Worm (Caenorhabditis elegans) whole organism, L4 larva: ENCODE results near the gene Y54G2A.77.
A peak's percentile ranks its signal among the peaks of the same experiment; 100 is the strongest.

Source experiments
- F10B5.3 ChIP-seq: sonication (generic microtip); optimal IDR thresholded peaks from 2 replicates; lab custom pipeline; 2016; ENCODE audit warnings: mild to moderate bottlenecking, missing genetic modification characterization, missing compliant biosample characterization
- F49E8.2 ChIP-seq: sonication (generic microtip); optimal IDR thresholded peaks from 2 replicates; lab custom pipeline; 2016; ENCODE audit warnings: missing compliant biosample characterization, mild to moderate bottlenecking, missing genetic modification characterization, borderline replicate concordance
- R02D3.7 ChIP-seq: fragments of 150-350 bp; sonication (generic microtip); optimal IDR thresholded peaks from 3 replicates; lab custom pipeline; 2014; ENCODE audit warnings: missing biosample characterization, missing genetic modification characterization
- Y105C5A.15 ChIP-seq: fragments of 200-800 bp; sonication (Bioruptor generic); IDR thresholded peaks from 2 replicates; pipeline ENCODE4 v1.3.6; 2022; ENCODE audit warnings: missing genetic modification characterization, missing compliant biosample characterization
- ZK546.5 ChIP-seq, 2 experiments: sonication (generic microtip); optimal IDR thresholded peaks; 2 replicates each; lab custom pipeline; 2017; ENCODE audit warnings: missing biosample characterization in 2 of 2, missing genetic modification characterization in 2 of 2
- aha-1 ChIP-seq: fragments of 150-350 bp; peaks from one replicate; lab custom pipeline; 2014; ENCODE audit warnings: missing biosample characterization, missing genetic modification characterization
- ama-1 ChIP-seq: fragments of 150-350 bp; optimal IDR thresholded peaks from 2 replicates; lab custom pipeline; 2014; ENCODE audit warnings: inconsistent platforms, mixed read lengths
- attf-4 ChIP-seq: sonication (generic microtip); optimal IDR thresholded peaks from 3 replicates; lab custom pipeline; 2017; ENCODE audit warnings: missing biosample characterization, missing genetic modification characterization
- ceh-20 ChIP-seq: fragments of 200-800 bp; sonication (Bioruptor generic); IDR thresholded peaks from 2 replicates; pipeline ENCODE4 v1.3.6; 2022; ENCODE audit warnings: missing genetic modification reagents, missing genetic modification characterization, missing compliant biosample characterization
- ceh-44 ChIP-seq: fragments of 200-800 bp; sonication (Bioruptor generic); IDR thresholded peaks from 2 replicates; pipeline ENCODE4 v1.3.6; 2022; ENCODE audit warnings: missing genetic modification reagents, missing genetic modification characterization, missing compliant biosample characterization
- ces-1 ChIP-seq: fragments of 150-350 bp; sonication (generic microtip); optimal IDR thresholded peaks from 4 replicates; lab custom pipeline; 2014; ENCODE audit warnings: missing biosample characterization, missing genetic modification reagents, missing genetic modification characterization
- ctbp-1 ChIP-seq: fragments of 200-800 bp; sonication (Bioruptor generic); IDR thresholded peaks from 2 replicates; pipeline ENCODE4 v1.3.6; 2022; ENCODE audit warnings: missing genetic modification reagents, missing genetic modification characterization, missing compliant biosample characterization
- daf-12 ChIP-seq: fragments of 150-350 bp; optimal IDR thresholded peaks from 2 replicates; lab custom pipeline; 2014; ENCODE audit warnings: missing biosample characterization, missing genetic modification reagents, missing genetic modification characterization
- daf-16 ChIP-seq, 3 experiments: sonication (generic microtip); optimal IDR thresholded peaks; 2 replicates each; lab custom pipeline; 2016 to 2017; ENCODE audit warnings: missing genetic modification characterization in 3 of 3, missing genetic modification reagents in 3 of 3, mild to moderate bottlenecking in 2 of 3, missing compliant biosample characterization in 2 of 3, missing biosample characterization in 1 of 3, moderate library complexity in 1 of 3
- daf-8 ChIP-seq: fragments of 200-800 bp; sonication (Bioruptor generic); IDR thresholded peaks from 2 replicates; pipeline ENCODE4 v1.3.6; 2022; ENCODE audit warnings: missing genetic modification characterization, missing compliant biosample characterization
- dmd-6 ChIP-seq: fragments of 200-800 bp; sonication (Bioruptor generic); IDR thresholded peaks from 2 replicates; pipeline ENCODE4 v1.3.6; 2022; ENCODE audit warnings: missing genetic modification reagents, missing genetic modification characterization, missing compliant biosample characterization
- duxl-1 ChIP-seq: sonication (generic microtip); optimal IDR thresholded peaks from 2 replicates; lab custom pipeline; 2016; ENCODE audit warnings: mild to moderate bottlenecking, missing genetic modification characterization, moderate library complexity, missing compliant biosample characterization; ENCODE audit not compliant: poor library complexity
- dve-1 ChIP-seq: sonication (generic microtip); optimal IDR thresholded peaks from 2 replicates; lab custom pipeline; 2017; ENCODE audit warnings: antibody characterized with exemption, mild to moderate bottlenecking, missing genetic modification characterization, missing compliant biosample characterization; ENCODE audit not compliant: insufficient read depth
- egl-27 ChIP-seq: sonication (generic microtip); optimal IDR thresholded peaks from 3 replicates; lab custom pipeline; 2017; ENCODE audit warnings: missing biosample characterization, missing genetic modification reagents, missing genetic modification characterization
- egl-43 ChIP-seq: fragments of 200-800 bp; sonication (Bioruptor generic); IDR thresholded peaks from 2 replicates; pipeline ENCODE4 v1.3.6; 2022; ENCODE audit warnings: missing genetic modification reagents, missing genetic modification characterization, missing compliant biosample characterization
- fkh-10 ChIP-seq: fragments of 150-350 bp; optimal IDR thresholded peaks from 2 replicates; lab custom pipeline; 2014; ENCODE audit warnings: missing biosample characterization, missing genetic modification reagents, missing genetic modification characterization
- hif-1 ChIP-seq, 2 experiments: sonication (generic microtip); optimal IDR thresholded peaks; 2 replicates each; lab custom pipeline; 2016 to 2017; ENCODE audit warnings: missing compliant biosample characterization in 2 of 2, missing genetic modification characterization in 2 of 2, missing genetic modification reagents in 2 of 2, missing genotype in 2 of 2, mild to moderate bottlenecking in 1 of 2
- hlh-11 ChIP-seq: fragments of 200-800 bp; sonication (Bioruptor generic); optimal IDR thresholded peaks from 2 replicates; lab custom pipeline; 2018; ENCODE audit warnings: mild to moderate bottlenecking, missing genetic modification characterization, missing compliant biosample characterization
- hlh-30 ChIP-seq: sonication (generic microtip); optimal IDR thresholded peaks from 2 replicates; lab custom pipeline; 2017; ENCODE audit warnings: antibody characterized with exemption, mild to moderate bottlenecking, missing genetic modification characterization, missing compliant biosample characterization; ENCODE audit not compliant: insufficient read depth
- hmg-1.1 ChIP-seq: fragments of 200-800 bp; sonication (Bioruptor generic); IDR thresholded peaks from 2 replicates; pipeline ENCODE4 v1.3.6; 2022; ENCODE audit warnings: missing genetic modification reagents, missing genetic modification characterization, missing compliant biosample characterization
- lim-7 ChIP-seq: fragments of 200-800 bp; sonication (Bioruptor generic); IDR thresholded peaks from 2 replicates; pipeline ENCODE4 v1.3.6; 2022; ENCODE audit warnings: missing genetic modification characterization, missing compliant biosample characterization
- lin-15B ChIP-seq: fragments of 150-350 bp; sonication (generic microtip); optimal IDR thresholded peaks from 3 replicates; lab custom pipeline; 2014; ENCODE audit warnings: missing biosample characterization, missing genetic modification characterization
- lin-29 ChIP-seq: fragments of 200-800 bp; sonication (Bioruptor generic); IDR thresholded peaks from 2 replicates; pipeline ENCODE4 v1.3.6; 2022; ENCODE audit warnings: missing genetic modification reagents, missing genetic modification characterization, missing compliant biosample characterization
- madf-5 ChIP-seq, 2 experiments: fragments of 200-800 bp; sonication (Bioruptor generic); IDR thresholded peaks; 2 replicates each; pipeline ENCODE4 v1.3.6; 2022; ENCODE audit warnings: missing compliant biosample characterization in 2 of 2, missing genetic modification characterization in 2 of 2
- madf-9 ChIP-seq: fragments of 200-800 bp; sonication (Bioruptor generic); conservative IDR thresholded peaks from 2 replicates; pipeline ENCODE4 v1.3.6; 2022; ENCODE audit warnings: missing genetic modification reagents, missing genetic modification characterization, missing compliant biosample characterization
- mep-1 ChIP-seq: fragments of 150-350 bp; sonication (generic microtip); optimal IDR thresholded peaks from 3 replicates; lab custom pipeline; 2014; ENCODE audit warnings: missing biosample characterization, missing genetic modification characterization
- mes-2 ChIP-seq: sonication (generic microtip); optimal IDR thresholded peaks from 2 replicates; lab custom pipeline; 2016; ENCODE audit warnings: missing genotype, mild to moderate bottlenecking, missing genetic modification characterization, missing compliant biosample characterization; ENCODE audit not compliant: poor library complexity, severe bottlenecking
- nhr-10 ChIP-seq: fragments of 150-350 bp; optimal IDR thresholded peaks from 2 replicates; lab custom pipeline; 2014; ENCODE audit warnings: missing biosample characterization, missing genetic modification characterization
- nhr-102 ChIP-seq: sonication (generic microtip); optimal IDR thresholded peaks from 2 replicates; lab custom pipeline; 2016; ENCODE audit warnings: mild to moderate bottlenecking, missing genetic modification characterization, moderate library complexity, missing compliant biosample characterization
- nhr-41 ChIP-seq: fragments of 200-800 bp; sonication (Bioruptor generic); IDR thresholded peaks from 2 replicates; pipeline ENCODE4 v1.3.6; 2022; ENCODE audit warnings: missing genetic modification reagents, missing genetic modification characterization, missing compliant biosample characterization
- nhr-42 ChIP-seq: fragments of 200-800 bp; sonication (Bioruptor generic); IDR thresholded peaks from 2 replicates; pipeline ENCODE4 v1.3.6; 2022; ENCODE audit warnings: missing genetic modification characterization, missing compliant biosample characterization
- pha-4 ChIP-seq, 2 experiments: fragments of 150-350 bp in 1 of 2; fragments of 200-800 bp in 1 of 2; sonication (Bioruptor generic) in 1 of 2; IDR thresholded peaks in 1 of 2; optimal IDR thresholded peaks in 1 of 2; 2 replicates each; pipeline versions ENCODE4 v1.3.6 to Lab custom; 2014 to 2022; ENCODE audit warnings: missing genetic modification characterization in 2 of 2, missing genetic modification reagents in 2 of 2, missing biosample characterization in 1 of 2, missing compliant biosample characterization in 1 of 2
- pqm-1 ChIP-seq: sonication (generic microtip); optimal IDR thresholded peaks from 2 replicates; lab custom pipeline; 2017; ENCODE audit warnings: missing biosample characterization, missing genetic modification characterization
- rbr-2 ChIP-seq: sonication (generic microtip); optimal IDR thresholded peaks from 2 replicates; lab custom pipeline; 2016; ENCODE audit warnings: missing genotype, missing genetic modification characterization, missing compliant biosample characterization
- set-16 ChIP-seq: fragments of 200-800 bp; sonication (Bioruptor generic); IDR thresholded peaks from 2 replicates; pipeline ENCODE4 v1.3.6; 2022; ENCODE audit warnings: missing genetic modification reagents, missing genetic modification characterization, missing compliant biosample characterization
- tra-1 ChIP-seq: fragments of 200-800 bp; sonication (Bioruptor generic); IDR thresholded peaks from 2 replicates; pipeline ENCODE4 v1.3.6; 2022; ENCODE audit warnings: missing genetic modification reagents, missing genetic modification characterization, missing compliant biosample characterization
- unc-62 ChIP-seq, 3 experiments: fragments of 150-350 bp in 1 of 3; sonication (generic microtip); optimal IDR thresholded peaks in 2 of 3; peaks in 1 of 3; 1 replicate in 1 of 3; 2 replicates in 2 of 3; lab custom pipeline; 2014 to 2017; ENCODE audit warnings: missing biosample characterization in 3 of 3, missing genetic modification characterization in 3 of 3, missing genetic modification reagents in 3 of 3, missing genotype in 1 of 3
- zip-11 ChIP-seq: fragments of 200-800 bp; sonication (Bioruptor generic); IDR thresholded peaks from 2 replicates; pipeline ENCODE4 v1.3.6; 2022; ENCODE audit warnings: missing genetic modification characterization, missing compliant biosample characterization
- zip-2 ChIP-seq: fragments of 150-350 bp; optimal IDR thresholded peaks from 2 replicates; lab custom pipeline; 2014; ENCODE audit warnings: missing biosample characterization, missing genetic modification characterization
- ztf-11 ChIP-seq: fragments of 150-350 bp; optimal IDR thresholded peaks from 2 replicates; lab custom pipeline; 2014; ENCODE audit warnings: missing biosample characterization, missing genetic modification characterization
- ztf-7 ChIP-seq: fragments of 150-350 bp; optimal IDR thresholded peaks from 2 replicates; lab custom pipeline; 2014; ENCODE audit warnings: missing biosample characterization, missing genetic modification characterization

Gene Y54G2A.77

DNA sequence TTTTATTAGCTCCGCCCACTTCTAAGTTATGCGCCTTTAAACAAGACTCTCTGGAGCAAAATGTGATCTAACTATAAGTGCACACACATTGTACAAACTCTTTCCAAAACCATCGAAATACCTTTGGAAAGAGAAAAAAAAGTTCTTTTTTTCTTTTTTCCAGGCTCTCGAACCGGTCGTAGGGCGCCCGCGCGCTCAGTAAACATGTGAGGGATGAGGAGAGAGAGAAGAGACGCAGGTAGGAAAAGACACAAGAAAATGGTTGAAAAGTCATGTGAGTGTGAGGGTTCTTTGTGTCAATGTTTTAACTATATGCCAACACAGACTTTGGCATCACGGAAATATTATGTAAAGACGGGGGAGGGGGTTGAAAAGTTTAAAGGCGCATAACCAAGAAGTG, 12.0 kb downstream of the Y54G2A.77 start (continued):
- peak; percentile 85 for TF ChIP-seq ama-1 (lab: Kevin White, UChicago)
- no peak for TF ChIP-seq Y105C5A.15
- TF ChIP-seq attf-4 (tag; lab: Kevin White, UChicago): no peak
- no peak for TF ChIP-seq egl-27
- TF ChIP-seq daf-16 (GFP tag; optimal IDR thresholded peaks at IDR 0.05; lab: Kevin White, UChicago): peak in 1 of 2 experiments; percentile 20
- TF ChIP-seq daf-16 (tag; optimal IDR thresholded peaks at IDR 0.05; lab: Kevin White, UChicago): peak; percentile 88
- TF ChIP-seq nhr-41: no peak
- TF ChIP-seq daf-12: no peak
- peak; percentile 69; the same call in 1 of the 2 replicates for TF ChIP-seq ceh-20 (GFP tag; lab: Robert Waterston, UW)
- TF ChIP-seq zip-2 (tag; lab: Kevin White, UChicago): no peak
- TF ChIP-seq ces-1 (GFP tag; lab: Kevin White, UChicago): no peak
- TF ChIP-seq ztf-11 (tag; lab: Kevin White, UChicago): no peak
- no peak for TF ChIP-seq ceh-44 (GFP tag; lab: Robert Waterston, UW)
- TF ChIP-seq F49E8.2 (tag; lab: Kevin White, UChicago): no peak
- TF ChIP-seq madf-9 (GFP tag; lab: Robert Waterston, UW): 0 out of 2 replicates have a peak, but pooled peaks have one; percentile 10
- TF ChIP-seq ZK546.5 (tag; optimal IDR thresholded peaks at IDR 0.05; lab: Kevin White, UChicago): no peak
- TF ChIP-seq nhr-102: peak; percentile 26

DNA sequence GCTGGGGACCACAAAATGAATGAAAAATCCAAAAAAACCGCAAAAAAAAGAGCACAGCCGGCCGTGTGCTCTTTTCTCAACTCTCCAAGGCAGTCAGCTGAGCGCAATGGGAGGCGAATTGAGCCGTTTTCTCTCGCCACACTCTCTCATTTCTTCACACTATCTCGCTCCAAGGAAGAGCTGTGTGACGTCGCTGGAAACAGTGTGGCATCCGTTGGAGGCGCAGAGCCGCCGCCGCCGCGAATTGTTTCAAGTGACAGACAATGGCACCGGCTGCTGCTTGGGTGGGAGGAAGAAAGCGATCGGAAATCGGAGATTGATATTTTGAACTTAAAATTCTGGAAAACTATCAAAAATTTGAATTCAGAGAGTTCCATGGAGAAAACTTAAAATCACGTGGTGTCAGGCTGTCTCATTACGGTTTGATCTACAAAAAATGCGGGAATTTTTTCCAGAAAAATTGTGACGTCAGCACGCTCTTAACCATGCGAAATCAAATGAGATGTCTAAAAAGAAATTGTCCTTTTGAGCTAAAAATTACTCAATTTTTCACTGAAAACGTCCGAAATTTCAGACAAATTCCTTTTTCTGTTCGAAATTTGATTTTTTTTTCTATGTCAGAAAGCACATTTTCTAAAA, 13.6 kb downstream of the Y54G2A.77 start:
- no peak for TF ChIP-seq lin-29 (GFP tag; lab: Robert Waterston, UW)
- TF ChIP-seq ctbp-1 (GFP tag; lab: Robert Waterston, UW): peak; percentile 58; the same call in 1 of the 2 replicates
- no peak for TF ChIP-seq nhr-42
- peak; percentile 92 for TF ChIP-seq aha-1 (tag; lab: Kevin White, UChicago)
- peak; percentile 80 for TF ChIP-seq set-16 (GFP tag; lab: Robert Waterston, UW)
- TF ChIP-seq mep-1 (tag; lab: Kevin White, UChicago): peak; percentile 3
- TF ChIP-seq unc-62 (GFP tag; optimal IDR thresholded peaks at IDR 0.05 in 1 of 2; lab: Kevin White, UChicago): peak in 1 of 2 experiments; percentile 96
- no peak for TF ChIP-seq unc-62 (tag; optimal IDR thresholded peaks at IDR 0.05; lab: Kevin White, UChicago)
- TF ChIP-seq madf-5 (GFP tag; IDR thresholded peaks at IDR 0.05; lab: Robert Waterston, UW): no peak
- peak; percentile 45 for TF ChIP-seq rbr-2 (tag; lab: Kevin White, UChicago)
- peak; percentile 37; the same call in 1 of the 2 replicates for TF ChIP-seq pha-4 (GFP tag; IDR thresholded peaks at IDR 0.05; lab: Robert Waterston, UW)
- TF ChIP-seq pha-4 (tag; optimal IDR thresholded peaks at IDR 0.05; lab: Kevin White, UChicago): no peak
- no peak for TF ChIP-seq nhr-10 (tag; lab: Kevin White, UChicago)
- TF ChIP-seq hmg-1.1 (GFP tag; lab: Robert Waterston, UW): peak; percentile 74
- peak; percentile 7 for TF ChIP-seq dve-1
- TF ChIP-seq hlh-11: peak; percentile 89
- peak; percentile 78 for TF ChIP-seq hlh-30 (tag; lab: Kevin White, UChicago)
- no peak for TF ChIP-seq F10B5.3 (tag; lab: Kevin White, UChicago)
- no peak for TF ChIP-seq ceh-44 (GFP tag; lab: Robert Waterston, UW)
- TF ChIP-seq fkh-10: peak; percentile 5
- TF ChIP-seq tra-1 (GFP tag; lab: Robert Waterston, UW): peak; percentile 52; the same call in 1 of the 2 replicates
- TF ChIP-seq zip-11 (GFP tag; lab: Robert Waterston, UW): no peak
- peak; percentile 70; the same call in 1 of the 2 replicates for TF ChIP-seq egl-43 (GFP tag; lab: Robert Waterston, UW)
- 0 out of 2 replicates have a peak, but pooled peaks have one; percentile 32 for TF ChIP-seq lim-7 (GFP tag; lab: Robert Waterston, UW)
- no peak for TF ChIP-seq ztf-7 (tag; lab: Kevin White, UChicago)
- TF ChIP-seq lin-15B: no peak
- TF ChIP-seq hif-1 (tag; optimal IDR thresholded peaks at IDR 0.05; lab: Kevin White, UChicago): peak in 1 of 2 experiments; percentile 29
- peak in 1 of 2 experiments; percentile 0 for TF ChIP-seq daf-16 (GFP tag; optimal IDR thresholded peaks at IDR 0.05; lab: Kevin White, UChicago)
- no peak for TF ChIP-seq daf-16 (tag; optimal IDR thresholded peaks at IDR 0.05; lab: Kevin White, UChicago)
- 0 out of 2 replicates have a peak, but pooled peaks have one; percentile 15 for TF ChIP-seq dmd-6
- TF ChIP-seq pqm-1 (tag; lab: Kevin White, UChicago): no peak
- peak; percentile 36 for TF ChIP-seq mes-2 (tag; lab: Kevin White, UChicago)
- TF ChIP-seq R02D3.7 (tag; lab: Kevin White, UChicago): no peak
- no peak for TF ChIP-seq daf-8 (GFP tag; lab: Robert Waterston, UW)
- TF ChIP-seq F49E8.2 (tag; lab: Kevin White, UChicago): no peak
- no peak for TF ChIP-seq duxl-1 (tag; lab: Kevin White, UChicago)
